Worm (Caenorhabditis elegans) whole organism, L4/young adult: ENCODE measurements around the gene eri-9.

Experiments used
- W03F9.2 ChIP-seq: fragments of 150-350 bp; optimal IDR thresholded peaks from 2 replicates; lab custom pipeline; 2014; ENCODE audit warnings: missing biosample characterization, missing genetic modification characterization
- dao-5 ChIP-seq: sonication (generic microtip); optimal IDR thresholded peaks from 2 replicates; lab custom pipeline; 2016; ENCODE audit warnings: missing genotype, missing genetic modification characterization, moderate library complexity, missing compliant biosample characterization
- him-1 ChIP-seq: sonication (generic microtip); optimal IDR thresholded peaks from 2 replicates; lab custom pipeline; 2016; ENCODE audit warnings: missing genotype, missing genetic modification reagents, missing genetic modification characterization, missing compliant biosample characterization

ce11 chrIII:4906896-4907295 lies 25.4 kb upstream of the eri-9 start, which contains the start of gene rom-1:
- TF ChIP-seq W03F9.2 (tag; lab: Kevin White, UChicago) (no peak), him-1 (tag; lab: Kevin White, UChicago) (no peak), dao-5 (tag; lab: Kevin White, UChicago) (no peak)
